Fruit fly (Drosophila melanogaster): ENCODE results near the gene CG9192.

DNA sequence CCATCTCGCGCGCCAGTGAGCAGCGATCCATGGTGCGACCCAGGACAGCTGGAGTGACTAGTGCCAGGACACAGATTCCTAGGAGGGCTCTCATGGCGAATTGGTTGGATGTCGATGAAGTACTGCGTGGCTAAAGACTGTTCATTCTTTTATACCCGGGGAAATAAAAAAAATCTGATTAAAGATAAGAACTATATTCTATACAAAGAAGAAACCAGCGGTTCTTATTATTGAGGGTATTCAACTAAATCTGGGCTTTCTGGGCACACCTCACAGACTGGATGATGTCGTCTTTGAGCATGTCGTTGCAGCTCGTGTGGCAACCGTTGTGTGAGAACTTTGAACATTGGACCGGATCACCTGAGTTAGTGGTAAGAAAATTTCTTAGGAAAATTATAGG, 42.9 kb downstream of the CG9192 start, which contains the start of gene LysX:
- TF ChIP-seq so (GFP tag; IDR thresholded peaks at IDR 0.05) (no peak), Dll (GFP tag; IDR thresholded peaks at IDR 0.05; ENCODE audit: partially characterized antibody) (no peak), CG2202 (tag; optimal IDR thresholded peaks at IDR 0.05) (no peak), CG16863 (GFP tag; optimal IDR thresholded peaks at IDR 0.05) (no peak), CG33557 (GFP tag; optimal IDR thresholded peaks at IDR 0.05) (no peak), CG11456 (GFP tag; IDR thresholded peaks at IDR 0.05) (no peak), CG13123 (GFP tag; optimal IDR thresholded peaks at IDR 0.05) (no peak), CG32772 (GFP tag; IDR thresholded peaks at IDR 0.05) (no peak), HmgZ (tag; optimal IDR thresholded peaks at IDR 0.05) (no peak), CG10366 (GFP tag; IDR thresholded peaks at IDR 0.05) (no peak), CG2120 (GFP tag; optimal IDR thresholded peaks at IDR 0.05) (no peak)

Data from whole organism, embryonic.